Worm (Caenorhabditis elegans) whole organism, L1 larva: ENCODE measurements around the gene vps-35.

ENCODE experiments used
- aha-1 ChIP-seq: fragments of 150-350 bp; optimal IDR thresholded peaks from 2 replicates; lab custom pipeline; 2014; ENCODE audit warnings: missing biosample characterization, missing genetic modification characterization
- efl-1 ChIP-seq, 4 experiments: fragments of 150-350 bp; optimal IDR thresholded peaks in 3 of 4; peaks in 1 of 4; 1 replicate in 1 of 4; 2 replicates in 3 of 4; lab custom pipeline; 2014; ENCODE audit warnings: missing biosample characterization in 2 of 4, missing genetic modification characterization in 2 of 4, missing genetic modification reagents in 2 of 4
- fkh-10 ChIP-seq: sonication (generic microtip); optimal IDR thresholded peaks from 2 replicates; lab custom pipeline; 2017; ENCODE audit warnings: missing biosample characterization, missing genetic modification reagents, missing genetic modification characterization
- jun-1 ChIP-seq: fragments of 150-350 bp; optimal IDR thresholded peaks from 2 replicates; lab custom pipeline; 2014; ENCODE audit warnings: missing biosample characterization, missing genetic modification reagents, missing genetic modification characterization
- nhr-11 ChIP-seq: fragments of 150-350 bp; optimal IDR thresholded peaks from 2 replicates; lab custom pipeline; 2014; ENCODE audit warnings: missing biosample characterization, missing genetic modification characterization
- snpc-4 ChIP-seq: fragments of 150-350 bp; optimal IDR thresholded peaks from 2 replicates; lab custom pipeline; 2014; ENCODE audit warnings: missing biosample characterization, missing genetic modification characterization
- tbx-2 ChIP-seq: sonication (generic microtip); optimal IDR thresholded peaks from 2 replicates; lab custom pipeline; 2016; ENCODE audit warnings: missing genetic modification characterization, missing compliant biosample characterization

- TF ChIP-seq jun-1 (tag; lab: Kevin White, UChicago) (no peak), aha-1 (tag; lab: Kevin White, UChicago) (no peak), fkh-10 (GFP tag; lab: Kevin White, UChicago) (no peak), snpc-4 (no peak), nhr-11 (tag; lab: Kevin White, UChicago) (no peak), tbx-2 (tag; lab: Kevin White, UChicago) (no peak), efl-1 (optimal IDR thresholded peaks at IDR 0.05; lab: Kevin White, UChicago) (peak; percentile 45 to 49), efl-1 (GFP tag; optimal IDR thresholded peaks at IDR 0.05 in 1 of 2; lab: Kevin White, UChicago) (peak; percentile 40 to 91)
Measured at ce11 chrII:5907482-5907881, at the start of gene vps-35.
